Fruit fly (Drosophila melanogaster) whole organism: ENCODE measurements around the gene RASSF8.

Experiments
- CG8478 ChIP-seq: fragments of >200 bp; optimal IDR thresholded peaks from 2 replicates; lab custom pipeline; 2018; ENCODE audit warnings: inconsistent platforms
- Dll ChIP-seq: fragments of >200 bp; optimal IDR thresholded peaks from 2 replicates; lab custom pipeline; 2017
- EcR ChIP-seq, 2 experiments: fragments of >200 bp; optimal IDR thresholded peaks; 2 replicates each; lab custom pipeline; 2017; ENCODE audit warnings: missing biosample characterization in 2 of 2, missing genetic modification characterization in 2 of 2, missing genetic modification reagents in 2 of 2
- pan ChIP-seq: fragments of >200 bp; optimal IDR thresholded peaks from 2 replicates; lab custom pipeline; 2017
- psq ChIP-seq: fragments of >200 bp; optimal IDR thresholded peaks from 2 replicates; lab custom pipeline; 2017
- usp ChIP-seq: fragments of >200 bp; optimal IDR thresholded peaks from 2 replicates; lab custom pipeline; 2017; ENCODE audit warnings: missing biosample characterization, missing genetic modification characterization, mixed read lengths

DNA sequence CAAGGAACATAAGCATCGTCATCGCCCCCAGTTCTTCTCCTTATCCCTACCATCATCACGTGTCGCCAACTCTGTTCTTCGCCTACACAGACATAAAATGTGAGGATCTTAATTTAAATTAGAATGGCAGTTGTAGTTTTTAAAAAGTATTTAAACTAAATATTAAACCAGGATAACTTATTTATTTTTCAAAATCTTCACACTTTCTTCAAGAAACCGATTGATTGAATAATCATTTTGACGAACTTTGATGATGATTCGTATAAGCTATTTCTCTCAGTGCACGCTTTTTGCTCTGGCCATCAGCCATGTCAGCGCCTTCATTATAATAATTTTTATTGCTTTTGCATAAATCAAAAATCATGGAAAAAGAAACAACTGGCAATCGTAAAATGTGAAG lies 22.6 kb upstream of the RASSF8 start:
- TF ChIP-seq usp (GFP tag; lab: Kevin White, UChicago) (no peak), EcR (GFP tag; optimal IDR thresholded peaks at IDR 0.05; lab: Kevin White, UChicago) (no peak), CG8478 (no peak), psq (lab: Kevin White, UChicago) (no peak), pan (lab: Kevin White, UChicago) (no peak), Dll (no peak)
